Fruit fly (Drosophila melanogaster) whole organism: ENCODE data around the gene Nepl20.

ENCODE experiments used
- CG8478 ChIP-seq: fragments of >200 bp; optimal IDR thresholded peaks from 2 replicates; lab custom pipeline; 2018; ENCODE audit warnings: inconsistent platforms
- EcR ChIP-seq, 2 experiments: fragments of >200 bp; optimal IDR thresholded peaks; 2 replicates each; lab custom pipeline; 2017; ENCODE audit warnings: missing biosample characterization in 2 of 2, missing genetic modification characterization in 2 of 2, missing genetic modification reagents in 2 of 2
- pan ChIP-seq: fragments of >200 bp; optimal IDR thresholded peaks from 2 replicates; lab custom pipeline; 2017
- psq ChIP-seq: fragments of >200 bp; optimal IDR thresholded peaks from 2 replicates; lab custom pipeline; 2017
- usp ChIP-seq: fragments of >200 bp; optimal IDR thresholded peaks from 2 replicates; lab custom pipeline; 2017; ENCODE audit warnings: missing biosample characterization, missing genetic modification characterization, mixed read lengths

DNA sequence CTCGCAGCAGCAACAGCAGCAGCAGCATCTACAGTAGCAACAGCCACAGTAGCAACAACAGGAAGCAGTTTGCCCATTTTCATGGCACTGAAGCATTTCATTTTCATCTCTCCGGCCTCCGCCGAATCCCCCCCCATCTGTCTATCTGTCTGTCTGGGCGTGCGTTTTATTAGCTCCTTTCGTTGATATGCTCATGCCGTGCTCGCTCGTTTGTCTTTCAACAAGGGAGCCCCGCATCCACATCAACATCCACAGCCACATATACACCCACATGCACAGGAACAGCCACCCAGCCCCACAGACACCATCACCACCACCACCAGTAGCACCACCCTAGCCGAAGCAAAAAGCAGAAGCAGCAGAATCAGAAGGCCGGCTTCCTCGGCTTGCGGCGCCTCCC, 29.1 kb upstream of the Nepl20 start:
- TF ChIP-seq CG8478 (lab: Kevin White, UChicago), result no peak
- TF ChIP-seq pan, result no peak
- no peak for TF ChIP-seq psq (lab: Kevin White, UChicago)
- no peak for TF ChIP-seq usp (GFP tag; lab: Kevin White, UChicago)
- no peak for TF ChIP-seq EcR (GFP tag; optimal IDR thresholded peaks at IDR 0.05; lab: Kevin White, UChicago)
